Fruit fly (Drosophila melanogaster) whole organism, embryonic: ENCODE measurements around the gene CG31436.
A peak's percentile ranks its signal among the peaks of the same experiment; 100 is the strongest.

ENCODE experiments used
- BtbVII ChIP-seq: fragments of 200-800 bp; sonication (Bioruptor generic); optimal IDR thresholded peaks from 3 replicates; lab custom pipeline; 2017; ENCODE audit warnings: missing biosample characterization, mild to moderate bottlenecking, missing genetic modification characterization
- C15 ChIP-seq: fragments of 200-800 bp; sonication (Bioruptor generic); IDR thresholded peaks from 3 replicates; pipeline ENCODE4 v1.3.6; 2022; ENCODE audit warnings: missing biosample characterization, missing genetic modification characterization
- CG10147 ChIP-seq: fragments of 200-800 bp; sonication (Bioruptor generic); optimal IDR thresholded peaks from 2 replicates; lab custom pipeline; 2019; ENCODE audit warnings: missing biosample characterization, mild to moderate bottlenecking, missing genetic modification characterization, moderate library complexity
- CG10565 ChIP-seq: fragments of 200-800 bp; sonication (Bioruptor generic); optimal IDR thresholded peaks from 3 replicates; lab custom pipeline; 2016; ENCODE audit warnings: missing biosample characterization, mild to moderate bottlenecking, missing genetic modification characterization
- CG10959 ChIP-seq: fragments of 200-800 bp; sonication (Bioruptor generic); IDR thresholded peaks from 2 replicates; pipeline ENCODE4 v1.3.6; 2022; ENCODE audit warnings: missing biosample characterization, missing genetic modification characterization
- CG11247 ChIP-seq: fragments of 200-800 bp; sonication (Bioruptor generic); IDR thresholded peaks from 2 replicates; pipeline ENCODE4 v1.3.6; 2022; ENCODE audit warnings: missing biosample characterization, missing genetic modification characterization
- CG12769 ChIP-seq: fragments of 200-800 bp; sonication (Bioruptor generic); optimal IDR thresholded peaks from 2 replicates; lab custom pipeline; 2019; ENCODE audit warnings: missing biosample characterization, mild to moderate bottlenecking, missing genetic modification characterization, moderate library complexity
- CG13775 ChIP-seq: fragments of 200-800 bp; sonication (Bioruptor generic); optimal IDR thresholded peaks from 3 replicates; lab custom pipeline; 2017; ENCODE audit warnings: missing biosample characterization, mild to moderate bottlenecking, missing genetic modification characterization
- CG14965 ChIP-seq: fragments of 200-800 bp; sonication (Bioruptor generic); optimal IDR thresholded peaks from 2 replicates; lab custom pipeline; 2016; ENCODE audit warnings: missing biosample characterization, missing genetic modification characterization, borderline replicate concordance
- CG15514 ChIP-seq: fragments of 200-800 bp; sonication (Bioruptor generic); optimal IDR thresholded peaks from 3 replicates; lab custom pipeline; 2017; ENCODE audit warnings: missing biosample characterization, missing genetic modification characterization, mild to moderate bottlenecking, moderate library complexity, missing genetic modification reagents
- CG15601 ChIP-seq: fragments of 200-800 bp; sonication (Bioruptor generic); optimal IDR thresholded peaks from 3 replicates; lab custom pipeline; 2019; ENCODE audit warnings: missing biosample characterization, mild to moderate bottlenecking, missing genetic modification characterization, moderate library complexity
- CG1602 ChIP-seq: fragments of 200-800 bp; sonication (Bioruptor generic); optimal IDR thresholded peaks from 3 replicates; lab custom pipeline; 2016; ENCODE audit warnings: missing biosample characterization, missing genetic modification characterization
- CG1647 ChIP-seq: fragments of 200-800 bp; sonication (Bioruptor generic); optimal IDR thresholded peaks from 3 replicates; lab custom pipeline; 2016; ENCODE audit warnings: missing biosample characterization, missing genetic modification characterization
- CG16813 ChIP-seq: fragments of 200-800 bp; sonication (Bioruptor generic); IDR thresholded peaks from 3 replicates; pipeline ENCODE4 v1.3.6; 2022; ENCODE audit warnings: missing biosample characterization, missing genetic modification characterization; ENCODE audit not compliant: partially characterized antibody
- CG17912 ChIP-seq: fragments of 200-800 bp; sonication (Bioruptor generic); optimal IDR thresholded peaks from 2 replicates; lab custom pipeline; 2018; ENCODE audit warnings: missing biosample characterization, mild to moderate bottlenecking, missing genetic modification characterization
- CG2129 ChIP-seq: fragments of 200-800 bp; sonication (Bioruptor generic); IDR thresholded peaks from 2 replicates; pipeline ENCODE4 v1.3.6; 2022; ENCODE audit warnings: missing biosample characterization, missing genetic modification characterization; ENCODE audit not compliant: partially characterized antibody
- CG32532 ChIP-seq: fragments of 200-800 bp; sonication (Bioruptor generic); IDR thresholded peaks from 2 replicates; pipeline ENCODE4 v1.3.6; 2022; ENCODE audit warnings: missing biosample characterization, missing genetic modification characterization
- CG34376 ChIP-seq: fragments of 200-800 bp; sonication (Bioruptor generic); optimal IDR thresholded peaks from 2 replicates; lab custom pipeline; 2018; ENCODE audit warnings: missing biosample characterization, mild to moderate bottlenecking, missing genetic modification characterization
- CG43689 ChIP-seq: fragments of 200-800 bp; sonication (Bioruptor generic); IDR thresholded peaks from 2 replicates; pipeline ENCODE4 v1.3.6; 2022; ENCODE audit warnings: missing biosample characterization, missing genetic modification characterization
- CG8290 ChIP-seq, 3 experiments: fragments of 200-800 bp; sonication (Bioruptor generic); optimal IDR thresholded peaks; 2 replicates each; lab custom pipeline; 2016 to 2019; ENCODE audit warnings: missing biosample characterization in 3 of 3, missing genetic modification characterization in 3 of 3, mild to moderate bottlenecking in 2 of 3, moderate library complexity in 1 of 3
- CG8765 ChIP-seq: fragments of 200-800 bp; sonication (Bioruptor generic); IDR thresholded peaks from 2 replicates; pipeline ENCODE4 v1.3.6; 2022; ENCODE audit warnings: missing biosample characterization, missing genetic modification characterization
- CrebB ChIP-seq: fragments of 200-800 bp; sonication (Bioruptor generic); optimal IDR thresholded peaks from 3 replicates; lab custom pipeline; 2018; ENCODE audit warnings: missing biosample characterization, mild to moderate bottlenecking, missing genetic modification characterization
- Dip2 ChIP-seq: fragments of 200-800 bp; sonication (Bioruptor generic); IDR thresholded peaks from 2 replicates; pipeline ENCODE4 v1.3.6; 2022; ENCODE audit warnings: missing biosample characterization, missing genetic modification characterization
- ERR ChIP-seq: fragments of 200-800 bp; sonication (Bioruptor generic); optimal IDR thresholded peaks from 2 replicates; lab custom pipeline; 2016; ENCODE audit warnings: missing biosample characterization, missing genetic modification characterization
- Hr39 ChIP-seq: fragments of >200 bp; optimal IDR thresholded peaks from 2 replicates; lab custom pipeline; 2017
- Hr78 ChIP-seq, 2 experiments: fragments of 200-800 bp in 1 of 2; fragments of >200 bp in 1 of 2; sonication (Bioruptor generic) in 1 of 2; optimal IDR thresholded peaks; 2 replicates each; lab custom pipeline; 2017 to 2019; ENCODE audit warnings: missing biosample characterization in 2 of 2, missing genetic modification characterization in 2 of 2, mild to moderate bottlenecking in 1 of 2, moderate library complexity in 1 of 2
- Lim3 ChIP-seq: fragments of 200-800 bp; sonication (Bioruptor generic); IDR thresholded peaks from 2 replicates; pipeline ENCODE4 v1.3.6; 2022; ENCODE audit warnings: missing biosample characterization, missing genetic modification characterization
- Mrtf ChIP-seq: fragments of 200-800 bp; sonication (Bioruptor generic); IDR thresholded peaks from 3 replicates; pipeline ENCODE4 v1.3.6; 2022; ENCODE audit warnings: missing biosample characterization, missing genetic modification characterization
- NfI ChIP-seq: fragments of 200-800 bp; sonication (Bioruptor generic); optimal IDR thresholded peaks from 3 replicates; lab custom pipeline; 2018; ENCODE audit warnings: missing biosample characterization, mild to moderate bottlenecking, missing genetic modification characterization, moderate library complexity
- Side ChIP-seq: fragments of 200-800 bp; sonication (Bioruptor generic); optimal IDR thresholded peaks from 2 replicates; lab custom pipeline; 2016; ENCODE audit warnings: missing biosample characterization, missing genetic modification characterization
- Stat92E ChIP-seq, 3 experiments: fragments of >200 bp in 2 of 3; fragments of 200-800 bp in 1 of 3; sonication (Bioruptor generic) in 1 of 3; optimal IDR thresholded peaks; 2 replicates each; lab custom pipeline; 2017 to 2019; ENCODE audit warnings: missing biosample characterization in 3 of 3, missing genetic modification characterization in 3 of 3, mild to moderate bottlenecking in 1 of 3, moderate library complexity in 1 of 3
- Trl ChIP-seq, 3 experiments: fragments of >200 bp in 2 of 3; fragments of 200-800 bp in 1 of 3; sonication (Bioruptor generic) in 1 of 3; optimal IDR thresholded peaks; 2 replicates in 1 of 3; 3 replicates in 2 of 3; lab custom pipeline; 2016 to 2017; ENCODE audit warnings: missing biosample characterization in 1 of 3, missing genetic modification characterization in 1 of 3
- abd-A ChIP-seq: fragments of 200-800 bp; sonication (Bioruptor generic); optimal IDR thresholded peaks from 3 replicates; lab custom pipeline; 2019; ENCODE audit warnings: missing biosample characterization, mild to moderate bottlenecking, missing genetic modification characterization, moderate library complexity
- ash1 ChIP-seq: fragments of 200-800 bp; sonication (Bioruptor generic); optimal IDR thresholded peaks from 2 replicates; lab custom pipeline; 2018; ENCODE audit warnings: missing biosample characterization, mild to moderate bottlenecking, missing genetic modification characterization
- cas ChIP-seq: fragments of 200-800 bp; sonication (Bioruptor generic); IDR thresholded peaks from 2 replicates; pipeline ENCODE4 v1.3.6; 2022; ENCODE audit warnings: missing biosample characterization, missing genetic modification characterization
- dmrt99B ChIP-seq: fragments of 200-800 bp; sonication (Bioruptor generic); optimal IDR thresholded peaks from 2 replicates; lab custom pipeline; 2018; ENCODE audit warnings: missing biosample characterization, mild to moderate bottlenecking, missing genetic modification characterization, moderate library complexity
- eve ChIP-seq, 2 experiments: fragments of >200 bp; optimal IDR thresholded peaks; 2 replicates each; lab custom pipeline; 2017; ENCODE audit warnings: missing biosample characterization in 2 of 2, missing genetic modification characterization in 2 of 2
- exex ChIP-seq: fragments of 200-800 bp; sonication (Bioruptor generic); optimal IDR thresholded peaks from 4 replicates; lab custom pipeline; 2018; ENCODE audit warnings: missing biosample characterization, mild to moderate bottlenecking, missing genetic modification characterization, moderate library complexity
- fd96Cb ChIP-seq: fragments of 200-800 bp; sonication (Bioruptor generic); optimal IDR thresholded peaks from 2 replicates; lab custom pipeline; 2018; ENCODE audit warnings: missing biosample characterization, mild to moderate bottlenecking, missing genetic modification characterization, moderate library complexity
- ftz-f1 ChIP-seq: fragments of 200-800 bp; sonication (Bioruptor generic); optimal IDR thresholded peaks from 2 replicates; lab custom pipeline; 2016; ENCODE audit warnings: missing biosample characterization, missing genetic modification characterization
- gce ChIP-seq: fragments of 200-800 bp; sonication (Bioruptor generic); IDR thresholded peaks from 3 replicates; pipeline ENCODE4 v1.3.6; 2022; ENCODE audit warnings: missing biosample characterization, missing genetic modification characterization
- jumu ChIP-seq: fragments of 200-800 bp; sonication (Bioruptor generic); optimal IDR thresholded peaks from 3 replicates; lab custom pipeline; 2016; ENCODE audit warnings: missing biosample characterization, missing genetic modification characterization
- mirr ChIP-seq: fragments of 200-800 bp; sonication (Bioruptor generic); optimal IDR thresholded peaks from 3 replicates; lab custom pipeline; 2018; ENCODE audit warnings: missing biosample characterization, mild to moderate bottlenecking, missing genetic modification characterization
- phol ChIP-seq: fragments of 200-800 bp; sonication (Bioruptor generic); optimal IDR thresholded peaks from 3 replicates; lab custom pipeline; 2018; ENCODE audit warnings: missing biosample characterization, mild to moderate bottlenecking, missing genetic modification characterization, moderate library complexity
- pita ChIP-seq: fragments of 200-800 bp; sonication (Bioruptor generic); optimal IDR thresholded peaks from 2 replicates; lab custom pipeline; 2017; ENCODE audit warnings: missing biosample characterization, mild to moderate bottlenecking, missing genetic modification characterization
- sens ChIP-seq: fragments of 200-800 bp; sonication (Bioruptor generic); peaks from one replicate; lab custom pipeline; 2016; ENCODE audit warnings: missing biosample characterization, missing genetic modification characterization
- slou ChIP-seq: fragments of 200-800 bp; sonication (Bioruptor generic); optimal IDR thresholded peaks from 3 replicates; lab custom pipeline; 2016; ENCODE audit warnings: missing biosample characterization, missing genetic modification characterization
- sqz ChIP-seq: fragments of 200-800 bp; sonication (Bioruptor generic); optimal IDR thresholded peaks from 3 replicates; lab custom pipeline; 2018; ENCODE audit warnings: missing biosample characterization, mild to moderate bottlenecking, missing genetic modification characterization
- z ChIP-seq: fragments of 200-800 bp; sonication (Bioruptor generic); IDR thresholded peaks from 3 replicates; pipeline ENCODE4 v1.3.6; 2022; ENCODE audit warnings: missing biosample characterization, missing genetic modification characterization
- zen ChIP-seq: fragments of 200-800 bp; sonication (Bioruptor generic); optimal IDR thresholded peaks from 3 replicates; lab custom pipeline; 2018; ENCODE audit warnings: missing biosample characterization, mild to moderate bottlenecking, missing genetic modification characterization, moderate library complexity

The CG31436 gene

DNA sequence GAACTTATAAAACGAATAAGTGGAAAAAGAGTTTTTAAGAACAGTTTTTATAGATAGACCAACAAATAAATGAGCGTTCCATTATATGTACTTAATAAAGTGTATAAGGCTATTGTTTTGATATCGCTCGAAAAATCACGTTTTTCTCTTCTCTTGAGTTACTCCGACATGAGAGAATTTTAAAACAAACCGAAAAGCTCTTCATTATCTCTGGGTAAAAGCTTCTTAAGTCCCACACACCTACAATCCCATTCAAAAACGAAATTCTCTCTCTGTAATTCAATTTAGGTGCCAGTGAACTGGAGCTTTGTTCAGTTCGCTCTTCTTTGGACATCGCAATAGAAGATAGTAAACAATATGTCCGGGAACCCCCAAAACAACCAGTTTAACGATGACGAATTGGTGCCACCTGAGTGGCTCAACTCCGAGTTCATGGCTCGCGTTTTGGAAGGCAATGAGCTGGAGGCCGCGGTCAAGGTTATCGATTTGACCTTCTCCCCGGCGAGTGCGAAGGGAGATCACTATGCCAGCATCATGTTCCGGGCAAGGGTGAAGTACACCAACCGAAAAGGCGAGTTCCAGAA is at the start of gene CG31436:
TSS of gene CG31436 (plus strand) at position 281 of the 584 bp plus-strand sequence.
- TF ChIP-seq CG17912 (GFP tag; lab: Kevin White, UChicago) (no peak), Trl (optimal IDR thresholded peaks at IDR 0.05; lab: Kevin White, UChicago) (peak; percentile 44 to 82), Trl (GFP tag; optimal IDR thresholded peaks at IDR 0.05; lab: Kevin White, UChicago) (no peak), exex (tag; lab: Kevin White, UChicago) (peak; percentile 42), phol (no peak), CG12769 (tag; lab: Kevin White, UChicago) (peak; percentile 67), ftz-f1 (peak; percentile 92), eve (GFP tag; optimal IDR thresholded peaks at IDR 0.05; lab: Kevin White, UChicago) (no peak), abd-A (tag; lab: Kevin White, UChicago) (no peak), CG1647 (no peak), cas (GFP tag; lab: Robert Waterston, UW) (no peak), sqz (no peak), Mrtf (GFP tag; lab: Robert Waterston, UW) (no peak), CG13775 (GFP tag; lab: Kevin White, UChicago) (no peak), CG34376 (GFP tag; lab: Kevin White, UChicago) (peak; percentile 29), CG43689 (GFP tag; lab: Robert Waterston, UW) (no peak), pita (GFP tag; lab: Kevin White, UChicago) (no peak), CG15601 (tag; lab: Kevin White, UChicago) (no peak), BtbVII (GFP tag; lab: Kevin White, UChicago) (no peak), CG14965 (GFP tag; lab: Kevin White, UChicago) (no peak), CG10959 (GFP tag; lab: Robert Waterston, UW) (no peak), Side (GFP tag; lab: Kevin White, UChicago) (no peak), mirr (GFP tag; lab: Kevin White, UChicago) (peak; percentile 30), ERR (GFP tag; lab: Kevin White, UChicago) (no peak), jumu (GFP tag; lab: Kevin White, UChicago) (no peak), Hr39 (lab: Kevin White, UChicago) (no peak), C15 (GFP tag; lab: Robert Waterston, UW) (no peak), z (GFP tag; lab: Robert Waterston, UW) (peak; percentile 41; the same call in 1 of the 3 replicates), gce (no peak), dmrt99B (tag; lab: Kevin White, UChicago) (no peak), CG8765 (GFP tag; lab: Robert Waterston, UW) (no peak), CG16813 (GFP tag; lab: Robert Waterston, UW) (no peak), CG15514 (GFP tag; lab: Kevin White, UChicago) (peak; percentile 12), fd96Cb (tag; lab: Kevin White, UChicago) (no peak), CG2129 (GFP tag; lab: Robert Waterston, UW) (no peak), slou (GFP tag; lab: Kevin White, UChicago) (no peak), Stat92E (GFP tag; optimal IDR thresholded peaks at IDR 0.05; lab: Kevin White, UChicago) (no peak), ash1 (no peak), zen (tag; lab: Kevin White, UChicago) (no peak), NfI (no peak), CrebB (tag; lab: Kevin White, UChicago) (no peak), Lim3 (GFP tag; lab: Robert Waterston, UW) (no peak), CG1602 (GFP tag; lab: Kevin White, UChicago) (no peak), CG10147 (no peak), CG11247 (GFP tag; lab: Robert Waterston, UW) (no peak), CG8290 (GFP tag; optimal IDR thresholded peaks at IDR 0.05; lab: Kevin White, UChicago) (no peak), CG8290 (tag; optimal IDR thresholded peaks at IDR 0.05; lab: Kevin White, UChicago) (peak in 1 of 2 experiments; percentile 11), Hr78 (GFP tag; optimal IDR thresholded peaks at IDR 0.05; lab: Kevin White, UChicago) (peak in 1 of 2 experiments; percentile 82), CG32532 (GFP tag; lab: Robert Waterston, UW) (no peak), sens (GFP tag; lab: Kevin White, UChicago) (no peak), Dip2 (GFP tag; lab: Robert Waterston, UW) (no peak), CG10565 (GFP tag; lab: Kevin White, UChicago) (no peak)
